Worm (Caenorhabditis elegans) whole organism, L1 larva: ENCODE measurements around the gene srx-47.
A peak's percentile ranks its signal among the peaks of the same experiment; 100 is the strongest.

Source experiments
- C16A3.4 ChIP-seq: fragments of 150-350 bp; optimal IDR thresholded peaks from 2 replicates; lab custom pipeline; 2014; ENCODE audit warnings: missing biosample characterization, missing genetic modification characterization
- C34B4.2 ChIP-seq: sonication (generic microtip); optimal IDR thresholded peaks from 2 replicates; lab custom pipeline; 2017; ENCODE audit warnings: mild to moderate bottlenecking, missing genetic modification characterization, missing compliant biosample characterization
- aha-1 ChIP-seq: fragments of 150-350 bp; optimal IDR thresholded peaks from 2 replicates; lab custom pipeline; 2014; ENCODE audit warnings: missing biosample characterization, missing genetic modification characterization
- alr-1 ChIP-seq: fragments of 200-800 bp; sonication (Bioruptor generic); optimal IDR thresholded peaks from 2 replicates; lab custom pipeline; 2018; ENCODE audit warnings: borderline replicate concordance, mild to moderate bottlenecking, missing genetic modification characterization, missing compliant biosample characterization
- blmp-1 ChIP-seq: fragments of 150-350 bp; optimal IDR thresholded peaks from 2 replicates; lab custom pipeline; 2014; ENCODE audit warnings: missing biosample characterization, missing genetic modification characterization
- ceh-88 ChIP-seq: fragments of 200-800 bp; sonication (Bioruptor generic); IDR thresholded peaks from 2 replicates; pipeline ENCODE4 v1.3.6; 2022; ENCODE audit warnings: missing genetic modification characterization, missing compliant biosample characterization
- ceh-90 ChIP-seq: sonication (generic microtip); optimal IDR thresholded peaks from 2 replicates; lab custom pipeline; 2016; ENCODE audit warnings: missing genetic modification characterization, missing compliant biosample characterization
- ces-1 ChIP-seq: fragments of 150-350 bp; optimal IDR thresholded peaks from 2 replicates; lab custom pipeline; 2014; ENCODE audit warnings: missing biosample characterization, missing genetic modification reagents, missing genetic modification characterization
- dsc-1 ChIP-seq: sonication (generic microtip); optimal IDR thresholded peaks from 2 replicates; lab custom pipeline; 2016; ENCODE audit warnings: mild to moderate bottlenecking, missing genetic modification characterization, missing compliant biosample characterization
- efl-1 ChIP-seq, 4 experiments: fragments of 150-350 bp; optimal IDR thresholded peaks in 3 of 4; peaks in 1 of 4; 1 replicate in 1 of 4; 2 replicates in 3 of 4; lab custom pipeline; 2014; ENCODE audit warnings: missing biosample characterization in 2 of 4, missing genetic modification characterization in 2 of 4, missing genetic modification reagents in 2 of 4
- elt-2 ChIP-seq: sonication (generic microtip); optimal IDR thresholded peaks from 2 replicates; lab custom pipeline; 2016; ENCODE audit warnings: missing genetic modification characterization, mild to moderate bottlenecking, inconsistent platforms, missing compliant biosample characterization, missing genetic modification reagents
- elt-3 ChIP-seq, 6 experiments: fragments of 150-350 bp in 1 of 6; sonication (generic microtip); optimal IDR thresholded peaks; 2 replicates each; lab custom pipeline; 2017 to 2018; ENCODE audit warnings: missing biosample characterization in 6 of 6, missing genetic modification characterization in 6 of 6, inconsistent platforms in 1 of 6
- fos-1 ChIP-seq: fragments of 150-350 bp; optimal IDR thresholded peaks from 2 replicates; lab custom pipeline; 2014; ENCODE audit warnings: missing biosample characterization, missing genetic modification characterization
- jun-1 ChIP-seq: fragments of 150-350 bp; optimal IDR thresholded peaks from 2 replicates; lab custom pipeline; 2014; ENCODE audit warnings: missing biosample characterization, missing genetic modification reagents, missing genetic modification characterization
- lin-14 ChIP-seq: fragments of 200-800 bp; sonication (Bioruptor generic); optimal IDR thresholded peaks from 2 replicates; lab custom pipeline; 2018; ENCODE audit warnings: mild to moderate bottlenecking, missing genetic modification characterization, moderate library complexity, missing compliant biosample characterization
- lin-39 ChIP-seq: fragments of 150-350 bp; optimal IDR thresholded peaks from 2 replicates; lab custom pipeline; 2014; ENCODE audit warnings: missing biosample characterization, missing genetic modification reagents, missing genetic modification characterization
- mdl-1 ChIP-seq, 2 experiments: fragments of 150-350 bp; optimal IDR thresholded peaks; 2 replicates each; lab custom pipeline; 2014 to 2017; ENCODE audit warnings: missing biosample characterization in 2 of 2, missing genetic modification characterization in 2 of 2, inconsistent platforms in 1 of 2
- mep-1 ChIP-seq: fragments of 150-350 bp; optimal IDR thresholded peaks from 2 replicates; lab custom pipeline; 2014; ENCODE audit warnings: missing biosample characterization, missing genetic modification characterization
- nhr-19 ChIP-seq: fragments of 200-800 bp; sonication (Bioruptor generic); conservative IDR thresholded peaks from 2 replicates; pipeline ENCODE4 v1.3.6; 2022; ENCODE audit warnings: missing genetic modification characterization, missing compliant biosample characterization
- nhr-20 ChIP-seq: sonication (generic microtip); optimal IDR thresholded peaks from 2 replicates; lab custom pipeline; 2016; ENCODE audit warnings: mild to moderate bottlenecking, missing genetic modification characterization, missing compliant biosample characterization
- nhr-71 ChIP-seq: sonication (generic microtip); optimal IDR thresholded peaks from 2 replicates; lab custom pipeline; 2016; ENCODE audit warnings: mild to moderate bottlenecking, missing genetic modification characterization, moderate library complexity, missing compliant biosample characterization
- nhr-76 ChIP-seq: sonication (generic microtip); optimal IDR thresholded peaks from 2 replicates; lab custom pipeline; 2017; ENCODE audit warnings: missing biosample characterization, missing genetic modification characterization
- nhr-84 ChIP-seq: sonication (generic microtip); optimal IDR thresholded peaks from 2 replicates; lab custom pipeline; 2017; ENCODE audit warnings: missing biosample characterization, missing genetic modification characterization
- nhr-85 ChIP-seq: sonication (generic microtip); peaks from one replicate; lab custom pipeline; 2016; ENCODE audit warnings: missing genetic modification characterization, inconsistent platforms, missing compliant biosample characterization
- snu-23 ChIP-seq: sonication (generic microtip); optimal IDR thresholded peaks from 2 replicates; lab custom pipeline; 2016; ENCODE audit warnings: missing genetic modification characterization, missing compliant biosample characterization
- sox-4 ChIP-seq: sonication (generic microtip); optimal IDR thresholded peaks from 2 replicates; lab custom pipeline; 2016; ENCODE audit warnings: missing genetic modification characterization, missing compliant biosample characterization
- sup-37 ChIP-seq: fragments of 200-800 bp; sonication (Bioruptor generic); optimal IDR thresholded peaks from 2 replicates; lab custom pipeline; 2018; ENCODE audit warnings: mild to moderate bottlenecking, missing genetic modification characterization, missing compliant biosample characterization
- tlp-1 ChIP-seq: fragments of 150-350 bp; optimal IDR thresholded peaks from 2 replicates; lab custom pipeline; 2014; ENCODE audit warnings: missing biosample characterization, missing genetic modification characterization
- unc-30 ChIP-seq: sonication (generic microtip); optimal IDR thresholded peaks from 2 replicates; lab custom pipeline; 2017; ENCODE audit warnings: missing biosample characterization, missing genetic modification characterization
- unc-86 ChIP-seq: sonication (generic microtip); optimal IDR thresholded peaks from 2 replicates; lab custom pipeline; 2016; ENCODE audit warnings: missing genetic modification characterization, missing compliant biosample characterization
- xbp-1 ChIP-seq: sonication (generic microtip); optimal IDR thresholded peaks from 2 replicates; lab custom pipeline; 2016; ENCODE audit warnings: missing genetic modification characterization, missing compliant biosample characterization
- zip-4 ChIP-seq: fragments of 200-800 bp; sonication (Bioruptor generic); optimal IDR thresholded peaks from 2 replicates; lab custom pipeline; 2018; ENCODE audit warnings: mild to moderate bottlenecking, missing genetic modification characterization, moderate library complexity, missing compliant biosample characterization
- ztf-4 ChIP-seq: fragments of 150-350 bp; optimal IDR thresholded peaks from 2 replicates; lab custom pipeline; 2014; ENCODE audit warnings: missing biosample characterization, missing genetic modification characterization

The srx-47 gene

ce11 chrV:9327691-9328090, 22.1 kb upstream of the srx-47 start:
- peak; percentile 45 for TF ChIP-seq lin-14 (GFP tag; lab: Kevin White, UChicago)
- peak; percentile 15 for TF ChIP-seq nhr-20 (tag; lab: Kevin White, UChicago)
- peak; percentile 71 for TF ChIP-seq nhr-85 (tag; lab: Kevin White, UChicago)
- peak; percentile 51 for TF ChIP-seq blmp-1 (tag; lab: Kevin White, UChicago)
- TF ChIP-seq snu-23 (GFP tag; lab: Kevin White, UChicago) = peak; percentile 15
- peak; percentile 13 for TF ChIP-seq nhr-71 (tag; lab: Kevin White, UChicago)
- TF ChIP-seq elt-3 (tag; optimal IDR thresholded peaks at IDR 0.05; lab: Kevin White, UChicago) = peak in 3 of 6 experiments; percentile 16 to 40 (median 23)
- TF ChIP-seq ztf-4 (tag; lab: Kevin White, UChicago) = no peak
- no peak for TF ChIP-seq nhr-19 (GFP tag; lab: Robert Waterston, UW)
- peak; percentile 4 for TF ChIP-seq mep-1 (tag; lab: Kevin White, UChicago)
- peak; percentile 23 for TF ChIP-seq elt-2 (tag; lab: Kevin White, UChicago)
- TF ChIP-seq nhr-84 = no peak

DNA sequence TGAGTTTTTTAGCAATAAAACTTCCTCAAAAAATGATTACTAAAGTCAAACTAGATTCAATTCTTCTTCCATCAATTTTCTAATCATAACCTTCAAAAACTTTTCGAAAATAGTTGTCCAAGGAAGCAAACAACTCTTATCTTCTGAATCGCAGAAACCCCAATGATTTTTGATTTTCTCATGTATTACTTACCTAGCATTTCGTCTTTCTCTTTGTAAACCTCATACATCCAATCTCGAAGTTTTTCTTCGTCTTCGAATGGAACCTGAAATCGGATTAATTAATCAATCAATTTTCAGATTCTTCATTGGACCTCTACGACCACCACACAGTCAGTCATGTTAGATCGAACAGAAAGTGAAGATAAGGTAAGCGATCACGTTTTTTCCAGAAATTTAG, 21.1 kb upstream of the srx-47 start, which contains the start of gene K07B1.4:
Gene K07B1.4 (plus strand): TSS at position 301 of the 400 bp plus-strand sequence.
- TF ChIP-seq sox-4 (tag; lab: Kevin White, UChicago) = no peak
- no peak for TF ChIP-seq xbp-1
- no peak for TF ChIP-seq lin-39
- TF ChIP-seq mdl-1 (tag; optimal IDR thresholded peaks at IDR 0.05; lab: Kevin White, UChicago) = no peak
- TF ChIP-seq jun-1 (tag; lab: Kevin White, UChicago) = no peak
- TF ChIP-seq unc-86 (tag; lab: Kevin White, UChicago) = no peak
- TF ChIP-seq tlp-1 (tag; lab: Kevin White, UChicago) = no peak
- no peak for TF ChIP-seq ceh-90 (tag; lab: Kevin White, UChicago)
- no peak for TF ChIP-seq aha-1
- no peak for TF ChIP-seq zip-4 (GFP tag; lab: Kevin White, UChicago)
- no peak for TF ChIP-seq dsc-1 (tag; lab: Kevin White, UChicago)
- no peak for TF ChIP-seq nhr-20 (tag; lab: Kevin White, UChicago)
- no peak for TF ChIP-seq unc-30 (tag; lab: Kevin White, UChicago)
- no peak for TF ChIP-seq nhr-71 (tag; lab: Kevin White, UChicago)
- no peak for TF ChIP-seq ces-1 (GFP tag; lab: Kevin White, UChicago)

DNA sequence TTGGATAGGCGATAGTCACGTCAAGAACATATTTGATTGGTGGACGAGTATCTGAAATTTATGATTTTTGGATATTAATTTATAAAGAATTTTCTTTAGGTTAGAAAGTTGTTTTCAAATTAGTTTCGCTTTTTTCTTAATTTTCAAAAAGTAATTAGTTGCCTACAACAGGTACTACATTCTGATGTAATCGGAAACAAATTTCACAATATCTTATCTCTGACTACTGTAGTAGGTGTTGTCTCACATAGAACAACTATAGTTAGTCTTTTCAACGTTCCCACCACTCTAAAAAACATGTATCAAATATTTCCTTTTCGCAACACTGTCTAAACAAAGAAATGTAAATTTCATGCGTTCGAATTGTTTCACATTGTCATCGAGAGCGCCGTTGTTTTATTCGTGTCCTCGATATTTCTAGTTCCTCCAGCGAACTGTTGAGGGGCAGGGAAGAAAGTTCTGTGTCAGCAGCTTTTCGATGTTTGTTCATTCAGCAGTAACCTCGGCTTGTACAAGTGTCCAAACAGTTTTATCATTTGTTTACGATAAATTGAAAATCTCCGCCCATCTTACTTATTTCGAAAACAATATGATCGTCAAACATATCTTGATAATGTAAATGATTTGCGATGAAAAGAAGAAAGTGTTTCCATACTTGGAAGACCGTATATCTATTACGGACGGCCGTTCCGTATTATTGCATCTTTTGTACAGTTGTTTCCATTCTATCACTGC, 20.4 kb upstream of the srx-47 start:
- TF ChIP-seq C34B4.2 (tag; lab: Kevin White, UChicago) = no peak
- peak; percentile 36 for TF ChIP-seq blmp-1 (tag; lab: Kevin White, UChicago)
- no peak for TF ChIP-seq efl-1 (optimal IDR thresholded peaks at IDR 0.05; lab: Kevin White, UChicago)
- peak in 1 of 2 experiments; percentile 63 for TF ChIP-seq efl-1 (GFP tag; optimal IDR thresholded peaks at IDR 0.05 in 1 of 2; lab: Kevin White, UChicago)

- TF ChIP-seq C16A3.4 (tag; lab: Kevin White, UChicago) (no peak), alr-1 (no peak), sup-37 (GFP tag; lab: Kevin White, UChicago) (no peak), unc-30 (tag; lab: Kevin White, UChicago) (no peak), ceh-88 (GFP tag; lab: Robert Waterston, UW) (no peak), fos-1 (no peak), nhr-76 (no peak)
Measured at ce11 chrV:9332611-9333315, 17.0 kb upstream of the srx-47 start.
